Worm (Caenorhabditis elegans) whole organism, L3 larva: Measurements from ENCODE around the gene vha-5.
A peak's percentile ranks its signal among the peaks of the same experiment; 100 is the strongest.

Experiments
- R02D3.7 ChIP-seq: fragments of 150-350 bp; optimal IDR thresholded peaks from 2 replicates; lab custom pipeline; 2014; ENCODE audit warnings: missing biosample characterization, missing genetic modification characterization
- ZK546.5 ChIP-seq: sonication (generic microtip); optimal IDR thresholded peaks from 2 replicates; lab custom pipeline; 2017; ENCODE audit warnings: missing biosample characterization, missing genetic modification characterization
- aly-2 ChIP-seq: fragments of 150-350 bp; optimal IDR thresholded peaks from 2 replicates; lab custom pipeline; 2014; ENCODE audit warnings: missing biosample characterization, missing genetic modification characterization
- ama-1 ChIP-seq: fragments of 150-350 bp; optimal IDR thresholded peaks from 2 replicates; lab custom pipeline; 2018
- ceh-16 ChIP-seq: sonication (generic microtip); optimal IDR thresholded peaks from 2 replicates; lab custom pipeline; 2017; ENCODE audit warnings: missing biosample characterization, missing genetic modification characterization
- ceh-28 ChIP-seq: fragments of 150-350 bp; optimal IDR thresholded peaks from 2 replicates; lab custom pipeline; 2014; ENCODE audit warnings: missing biosample characterization, missing genetic modification reagents, missing genetic modification characterization
- ceh-82 ChIP-seq: fragments of 150-350 bp; optimal IDR thresholded peaks from 2 replicates; lab custom pipeline; 2014; ENCODE audit warnings: missing biosample characterization, missing genetic modification characterization
- ceh-9 ChIP-seq: sonication (generic microtip); optimal IDR thresholded peaks from 2 replicates; lab custom pipeline; 2018; ENCODE audit warnings: missing biosample characterization, missing genetic modification characterization
- egl-5 ChIP-seq: fragments of 150-350 bp; optimal IDR thresholded peaks from 2 replicates; lab custom pipeline; 2017; ENCODE audit warnings: missing biosample characterization, missing genetic modification reagents, missing genetic modification characterization, inconsistent platforms
- elt-1 ChIP-seq: fragments of 150-350 bp; optimal IDR thresholded peaks from 2 replicates; lab custom pipeline; 2014; ENCODE audit warnings: missing biosample characterization, missing genetic modification characterization
- elt-2 ChIP-seq: sonication (generic microtip); optimal IDR thresholded peaks from 2 replicates; lab custom pipeline; 2016; ENCODE audit warnings: missing genetic modification reagents, mild to moderate bottlenecking, missing genetic modification characterization, missing compliant biosample characterization
- elt-3 ChIP-seq, 3 experiments: fragments of 150-350 bp in 1 of 3; sonication (generic microtip) in 2 of 3; optimal IDR thresholded peaks; 2 replicates in 2 of 3; 4 replicates in 1 of 3; lab custom pipeline; 2014 to 2017; ENCODE audit warnings: missing biosample characterization in 3 of 3, missing genetic modification characterization in 3 of 3
- eor-1 ChIP-seq, 2 experiments: fragments of 150-350 bp; optimal IDR thresholded peaks; 2 replicates each; lab custom pipeline; 2014 to 2018; ENCODE audit warnings: missing biosample characterization in 2 of 2, missing genetic modification characterization in 2 of 2
- fkh-10 ChIP-seq: sonication (generic microtip); optimal IDR thresholded peaks from 2 replicates; lab custom pipeline; 2017; ENCODE audit warnings: missing biosample characterization, missing genetic modification reagents, missing genetic modification characterization
- fkh-2 ChIP-seq: fragments of 150-350 bp; optimal IDR thresholded peaks from 2 replicates; lab custom pipeline; 2014; ENCODE audit warnings: missing biosample characterization, missing genetic modification reagents, missing genetic modification characterization
- hmg-11 ChIP-seq: sonication (generic microtip); optimal IDR thresholded peaks from 2 replicates; lab custom pipeline; 2016; ENCODE audit warnings: missing genetic modification characterization, missing compliant biosample characterization
- jun-1 ChIP-seq: fragments of 150-350 bp; optimal IDR thresholded peaks from 2 replicates; lab custom pipeline; 2014; ENCODE audit warnings: missing biosample characterization, missing genetic modification reagents, missing genetic modification characterization
- lin-15B ChIP-seq: fragments of 150-350 bp; optimal IDR thresholded peaks from 2 replicates; lab custom pipeline; 2014; ENCODE audit warnings: missing biosample characterization, missing genetic modification characterization
- lin-39 ChIP-seq: fragments of 150-350 bp; optimal IDR thresholded peaks from 2 replicates; lab custom pipeline; 2018; ENCODE audit warnings: missing biosample characterization, missing genetic modification reagents, missing genetic modification characterization
- mdl-1 ChIP-seq: fragments of 150-350 bp; optimal IDR thresholded peaks from 2 replicates; lab custom pipeline; 2014; ENCODE audit warnings: missing biosample characterization, missing genetic modification characterization
- mml-1 ChIP-seq: fragments of 150-350 bp; sonication (generic microtip); optimal IDR thresholded peaks from 3 replicates; lab custom pipeline; 2014; ENCODE audit warnings: missing biosample characterization, missing genetic modification characterization
- nhr-11 ChIP-seq: fragments of 150-350 bp; optimal IDR thresholded peaks from 2 replicates; lab custom pipeline; 2014; ENCODE audit warnings: missing biosample characterization, missing genetic modification characterization
- nhr-12 ChIP-seq: fragments of 150-350 bp; optimal IDR thresholded peaks from 2 replicates; lab custom pipeline; 2014; ENCODE audit warnings: missing biosample characterization, missing genetic modification characterization
- nhr-23 ChIP-seq: fragments of 150-350 bp; optimal IDR thresholded peaks from 2 replicates; lab custom pipeline; 2014; ENCODE audit warnings: missing biosample characterization, missing genetic modification reagents, missing genetic modification characterization
- nhr-237 ChIP-seq: fragments of 150-350 bp; optimal IDR thresholded peaks from 2 replicates; lab custom pipeline; 2014; ENCODE audit warnings: missing biosample characterization, missing genetic modification characterization
- nhr-25 ChIP-seq: sonication (generic microtip); optimal IDR thresholded peaks from 2 replicates; lab custom pipeline; 2017; ENCODE audit warnings: missing biosample characterization, missing genetic modification characterization
- nhr-43 ChIP-seq: sonication (generic microtip); optimal IDR thresholded peaks from 2 replicates; lab custom pipeline; 2016; ENCODE audit warnings: mild to moderate bottlenecking, missing genetic modification characterization, missing compliant biosample characterization; ENCODE audit not compliant: poor library complexity, severe bottlenecking
- nhr-67 ChIP-seq: fragments of 150-350 bp; optimal IDR thresholded peaks from 2 replicates; lab custom pipeline; 2014; ENCODE audit warnings: missing biosample characterization, missing genetic modification characterization
- pha-4 ChIP-seq: fragments of 150-350 bp; optimal IDR thresholded peaks from 2 replicates; lab custom pipeline; 2014; ENCODE audit warnings: missing biosample characterization, missing genetic modification reagents, missing genetic modification characterization
- pqm-1 ChIP-seq: fragments of 150-350 bp; optimal IDR thresholded peaks from 2 replicates; lab custom pipeline; 2017; ENCODE audit warnings: missing biosample characterization, missing genetic modification characterization, inconsistent platforms
- sea-2 ChIP-seq: fragments of 150-350 bp; sonication (generic microtip); optimal IDR thresholded peaks from 4 replicates; lab custom pipeline; 2014; ENCODE audit warnings: missing biosample characterization, missing genetic modification reagents, missing genetic modification characterization
- skn-1 ChIP-seq: fragments of 150-350 bp; optimal IDR thresholded peaks from 2 replicates; lab custom pipeline; 2014; ENCODE audit warnings: missing biosample characterization, missing genetic modification characterization
- snpc-4 ChIP-seq: fragments of 150-350 bp; optimal IDR thresholded peaks from 2 replicates; lab custom pipeline; 2014; ENCODE audit warnings: missing biosample characterization, missing genetic modification characterization
- unc-62 ChIP-seq: fragments of 150-350 bp; sonication (generic microtip); optimal IDR thresholded peaks from 4 replicates; lab custom pipeline; 2014; ENCODE audit warnings: missing biosample characterization, missing genetic modification reagents, missing genetic modification characterization
- zag-1 ChIP-seq: fragments of 150-350 bp; optimal IDR thresholded peaks from 2 replicates; lab custom pipeline; 2014; ENCODE audit warnings: missing biosample characterization, missing genetic modification characterization
- ztf-11 ChIP-seq: fragments of 150-350 bp; optimal IDR thresholded peaks from 2 replicates; lab custom pipeline; 2014; ENCODE audit warnings: missing biosample characterization, missing genetic modification characterization
- ztf-4 ChIP-seq: fragments of 150-350 bp; optimal IDR thresholded peaks from 2 replicates; lab custom pipeline; 2014; ENCODE audit warnings: missing biosample characterization, missing genetic modification characterization

Gene vha-5

DNA sequence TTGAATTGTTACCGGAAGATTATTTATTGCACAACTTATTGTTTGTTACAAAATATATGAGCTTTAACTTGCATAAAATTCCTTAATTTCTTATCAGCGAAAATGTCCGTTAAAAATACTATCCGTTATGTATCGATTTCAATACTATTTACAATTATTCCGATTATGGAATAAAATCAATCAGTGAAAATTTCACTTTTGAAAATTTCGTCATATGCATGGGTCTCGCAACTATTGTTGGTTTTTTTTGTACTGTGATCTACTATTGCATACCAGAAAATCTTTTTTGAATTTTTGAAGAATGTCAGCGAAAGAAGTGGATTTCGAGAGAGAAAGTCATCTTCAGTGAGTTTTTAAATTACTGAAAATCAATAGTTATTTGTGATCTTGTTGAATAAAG lies 6.6 kb upstream of the vha-5 start, which contains the start of gene nprl-3:
Gene nprl-3, plus strand, starts transcription at position 301 of the 400 bp plus-strand sequence.
- no peak for TF ChIP-seq aly-2 (tag; lab: Kevin White, UChicago)
- TF ChIP-seq skn-1 (tag; lab: Kevin White, UChicago), result no peak
- no peak for TF ChIP-seq nhr-67 (tag; lab: Kevin White, UChicago)
- no peak for TF ChIP-seq ceh-28
- TF ChIP-seq nhr-23 (tag; lab: Kevin White, UChicago), result no peak
- TF ChIP-seq nhr-11 (tag; lab: Kevin White, UChicago), result no peak
- no peak for TF ChIP-seq nhr-43 (tag; lab: Kevin White, UChicago)
- TF ChIP-seq mml-1 (tag; lab: Kevin White, UChicago), result no peak
- TF ChIP-seq nhr-12 (tag; lab: Kevin White, UChicago), result no peak
- no peak for TF ChIP-seq ceh-9 (tag; lab: Kevin White, UChicago)
- no peak for TF ChIP-seq R02D3.7
- TF ChIP-seq ama-1 (lab: Kevin White, UChicago), result no peak
- no peak for TF ChIP-seq eor-1 (tag; optimal IDR thresholded peaks at IDR 0.05; lab: Kevin White, UChicago)
- no peak for TF ChIP-seq elt-3 (tag; optimal IDR thresholded peaks at IDR 0.05; lab: Kevin White, UChicago)
- TF ChIP-seq egl-5, result no peak
- TF ChIP-seq ztf-4 (tag; lab: Kevin White, UChicago), result no peak
- TF ChIP-seq elt-1 (tag; lab: Kevin White, UChicago), result no peak
- TF ChIP-seq jun-1 (tag; lab: Kevin White, UChicago), result no peak
- TF ChIP-seq lin-15B (tag; lab: Kevin White, UChicago), result no peak

DNA sequence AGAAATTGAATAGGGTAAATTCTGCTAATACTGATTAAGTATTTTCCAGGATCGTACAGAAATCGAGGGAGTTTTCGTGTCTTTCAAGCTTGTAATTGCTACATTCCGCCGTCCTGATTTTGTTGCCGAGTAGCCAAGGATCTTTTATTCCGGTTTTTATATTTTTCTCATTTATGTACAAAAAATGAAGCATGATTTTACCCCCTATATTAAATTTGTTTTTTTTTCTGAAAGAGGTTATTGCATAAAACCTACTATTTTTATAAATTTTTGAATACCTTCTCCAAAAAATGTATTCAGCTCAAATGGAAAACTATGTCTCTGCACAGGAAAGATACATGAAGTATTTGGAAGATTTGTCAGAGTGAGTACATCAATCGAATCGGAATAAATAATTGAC lies 4.1 kb upstream of the vha-5 start, which contains the start of gene F35H10.6:
Gene F35H10.6, plus strand, starts transcription at position 301 of the 400 bp plus-strand sequence.
- TF ChIP-seq sea-2, result no peak
- no peak for TF ChIP-seq elt-2
- no peak for TF ChIP-seq nhr-23 (tag; lab: Kevin White, UChicago)
- TF ChIP-seq mml-1 (tag; lab: Kevin White, UChicago), result no peak
- TF ChIP-seq ztf-4 (tag; lab: Kevin White, UChicago), result no peak
- TF ChIP-seq lin-39 (tag; lab: Kevin White, UChicago), result no peak
- TF ChIP-seq ceh-82 (tag; lab: Kevin White, UChicago), result no peak
- no peak for TF ChIP-seq R02D3.7
- no peak for TF ChIP-seq zag-1 (tag; lab: Kevin White, UChicago)
- no peak for TF ChIP-seq ztf-11
- no peak for TF ChIP-seq snpc-4 (tag; lab: Kevin White, UChicago)
- no peak for TF ChIP-seq ZK546.5
- TF ChIP-seq ceh-9 (tag; lab: Kevin White, UChicago), result no peak

DNA sequence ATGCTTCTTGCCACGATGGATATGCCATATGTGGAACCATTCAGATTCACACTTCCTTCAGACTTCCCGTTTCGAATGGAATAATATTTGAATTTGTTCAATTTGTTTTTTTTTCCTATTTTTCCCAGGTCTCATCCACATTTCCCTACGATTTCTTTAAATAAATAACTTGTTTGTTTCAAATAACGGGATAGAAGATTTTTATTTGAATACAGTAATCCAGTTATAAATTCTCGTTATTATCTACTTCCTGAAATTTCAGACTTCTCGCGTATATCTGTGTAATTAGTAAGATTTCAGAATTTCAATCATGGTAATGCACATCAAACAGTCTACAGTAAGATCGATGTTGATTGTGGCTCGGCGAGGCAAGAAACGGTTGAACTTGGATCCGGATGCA lies 3.3 kb upstream of the vha-5 start, which contains the start of gene F35H10.5:
Gene F35H10.5, plus strand, starts transcription at position 301 of the 400 bp plus-strand sequence.
- TF ChIP-seq skn-1 (tag; lab: Kevin White, UChicago), result no peak
- no peak for TF ChIP-seq ceh-9 (tag; lab: Kevin White, UChicago)
- TF ChIP-seq ceh-16 (tag; lab: Kevin White, UChicago), result no peak
- no peak for TF ChIP-seq nhr-67 (tag; lab: Kevin White, UChicago)
- TF ChIP-seq elt-3 (tag; optimal IDR thresholded peaks at IDR 0.05; lab: Kevin White, UChicago), result no peak
- TF ChIP-seq ztf-11, result no peak
- no peak for TF ChIP-seq fkh-10
- TF ChIP-seq nhr-25 (tag; lab: Kevin White, UChicago), result no peak

DNA sequence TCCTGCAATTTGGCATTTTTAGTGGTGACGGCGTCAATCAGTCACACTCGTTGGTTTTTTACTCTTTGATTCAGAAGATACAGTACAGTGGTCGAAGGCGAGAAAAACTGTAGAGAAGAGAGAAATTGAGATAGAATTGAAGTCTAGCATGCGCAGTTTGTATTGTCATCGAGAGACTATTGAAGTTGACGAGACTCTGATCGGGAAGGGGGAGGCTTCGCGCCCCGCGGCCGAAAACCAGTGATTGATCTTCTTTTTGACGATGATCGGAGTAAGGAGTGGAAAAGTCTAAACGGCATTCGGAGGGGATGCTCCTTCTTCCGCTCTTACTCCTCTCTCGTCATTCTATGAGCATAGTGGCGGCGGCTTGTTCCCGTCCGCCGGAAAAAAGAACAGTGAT lies 1.8 kb upstream of the vha-5 start:
- TF ChIP-seq fkh-2 (tag; lab: Kevin White, UChicago), result no peak
- no peak for TF ChIP-seq pqm-1 (tag; lab: Kevin White, UChicago)
- peak in 1 of 3 experiments; percentile 9 for TF ChIP-seq elt-3 (tag; optimal IDR thresholded peaks at IDR 0.05; lab: Kevin White, UChicago)
- TF ChIP-seq ceh-28, result no peak
- peak; percentile 16 for TF ChIP-seq nhr-23 (tag; lab: Kevin White, UChicago)
- no peak for TF ChIP-seq ztf-11
- no peak for TF ChIP-seq ZK546.5
- TF ChIP-seq nhr-43 (tag; lab: Kevin White, UChicago), result peak; percentile 10
- no peak for TF ChIP-seq hmg-11
- TF ChIP-seq R02D3.7, result no peak
- no peak for TF ChIP-seq unc-62 (GFP tag; lab: Kevin White, UChicago)
- no peak for TF ChIP-seq ceh-82 (tag; lab: Kevin White, UChicago)
- TF ChIP-seq nhr-25 (tag; lab: Kevin White, UChicago), result peak; percentile 71
- TF ChIP-seq eor-1 (tag; optimal IDR thresholded peaks at IDR 0.05; lab: Kevin White, UChicago), result no peak
- TF ChIP-seq aly-2 (tag; lab: Kevin White, UChicago), result no peak
- TF ChIP-seq ceh-16 (tag; lab: Kevin White, UChicago), result no peak
- no peak for TF ChIP-seq nhr-237 (tag; lab: Kevin White, UChicago)
- TF ChIP-seq pha-4, result no peak
- TF ChIP-seq mdl-1 (tag; lab: Kevin White, UChicago), result no peak
